Fruit fly (Drosophila melanogaster) whole organism, embryonic: ENCODE results near the gene Sry-alpha.
A peak's percentile ranks its signal among the peaks of the same experiment; 100 is the strongest.

Experiments used
- Adf1 ChIP-seq: fragments of 200-800 bp; sonication (Bioruptor generic); IDR thresholded peaks from 2 replicates; pipeline ENCODE4 v1.3.6; 2022; ENCODE audit warnings: missing biosample characterization, missing genetic modification characterization
- CG10543 ChIP-seq: fragments of 200-800 bp; sonication (Bioruptor generic); optimal IDR thresholded peaks from 3 replicates; lab custom pipeline; 2017; ENCODE audit warnings: missing biosample characterization, mild to moderate bottlenecking, missing genetic modification characterization, moderate library complexity
- CG10959 ChIP-seq: fragments of 200-800 bp; sonication (Bioruptor generic); IDR thresholded peaks from 2 replicates; pipeline ENCODE4 v1.3.6; 2022; ENCODE audit warnings: missing biosample characterization, missing genetic modification characterization
- CG12942 ChIP-seq: fragments of 200-800 bp; sonication (Bioruptor generic); optimal IDR thresholded peaks from 3 replicates; lab custom pipeline; 2016; ENCODE audit warnings: missing biosample characterization, missing genetic modification characterization
- CG13296 ChIP-seq: fragments of 200-800 bp; sonication (Bioruptor generic); optimal IDR thresholded peaks from 3 replicates; lab custom pipeline; 2018; ENCODE audit warnings: missing biosample characterization, mild to moderate bottlenecking, missing genetic modification characterization
- CG14667 ChIP-seq: fragments of 200-800 bp; sonication (Bioruptor generic); IDR thresholded peaks from 2 replicates; pipeline ENCODE4 v1.3.6; 2022; ENCODE audit warnings: missing biosample characterization, missing genetic modification characterization
- CG14860 ChIP-seq: fragments of 200-800 bp; sonication (Bioruptor generic); IDR thresholded peaks from 3 replicates; pipeline ENCODE4 v1.3.6; 2022; ENCODE audit warnings: missing biosample characterization, missing genetic modification characterization; ENCODE audit not compliant: partially characterized antibody
- CG16779 ChIP-seq: fragments of 200-800 bp; sonication (Bioruptor generic); IDR thresholded peaks from 2 replicates; pipeline ENCODE4 v1.3.6; 2022; ENCODE audit warnings: missing biosample characterization, missing genetic modification characterization
- CG16813 ChIP-seq: fragments of 200-800 bp; sonication (Bioruptor generic); IDR thresholded peaks from 3 replicates; pipeline ENCODE4 v1.3.6; 2022; ENCODE audit warnings: missing biosample characterization, missing genetic modification characterization; ENCODE audit not compliant: partially characterized antibody
- CG17385 ChIP-seq: fragments of 200-800 bp; sonication (Bioruptor generic); optimal IDR thresholded peaks from 3 replicates; lab custom pipeline; 2018; ENCODE audit warnings: missing biosample characterization, mild to moderate bottlenecking, missing genetic modification characterization
- CG17802 ChIP-seq: fragments of 200-800 bp; sonication (Bioruptor generic); optimal IDR thresholded peaks from 2 replicates; lab custom pipeline; 2018; ENCODE audit warnings: missing biosample characterization, mild to moderate bottlenecking, missing genetic modification characterization, moderate library complexity
- CG34376 ChIP-seq: fragments of 200-800 bp; sonication (Bioruptor generic); optimal IDR thresholded peaks from 2 replicates; lab custom pipeline; 2018; ENCODE audit warnings: missing biosample characterization, mild to moderate bottlenecking, missing genetic modification characterization
- CG43689 ChIP-seq: fragments of 200-800 bp; sonication (Bioruptor generic); IDR thresholded peaks from 2 replicates; pipeline ENCODE4 v1.3.6; 2022; ENCODE audit warnings: missing biosample characterization, missing genetic modification characterization
- CG6175 ChIP-seq: fragments of 200-800 bp; sonication (Bioruptor generic); IDR thresholded peaks from 3 replicates; pipeline ENCODE4 v1.3.6; 2022; ENCODE audit warnings: missing biosample characterization, missing genetic modification characterization
- CG7271 ChIP-seq: fragments of 200-800 bp; sonication (Bioruptor generic); optimal IDR thresholded peaks from 2 replicates; lab custom pipeline; 2018; ENCODE audit warnings: missing biosample characterization, mild to moderate bottlenecking, missing genetic modification characterization, moderate library complexity
- CG7987 ChIP-seq: fragments of 200-800 bp; sonication (Bioruptor generic); optimal IDR thresholded peaks from 2 replicates; lab custom pipeline; 2018; ENCODE audit warnings: missing biosample characterization, mild to moderate bottlenecking, missing genetic modification characterization, moderate library complexity
- CG9215 ChIP-seq: fragments of 200-800 bp; sonication (Bioruptor generic); IDR thresholded peaks from 2 replicates; pipeline ENCODE4 v1.3.6; 2022; ENCODE audit warnings: missing biosample characterization, missing genetic modification characterization
- CG9876 ChIP-seq: fragments of 200-800 bp; sonication (Bioruptor generic); optimal IDR thresholded peaks from 2 replicates; lab custom pipeline; 2016; ENCODE audit warnings: missing biosample characterization, missing genetic modification characterization
- CG9932 ChIP-seq: fragments of 200-800 bp; sonication (Bioruptor generic); IDR thresholded peaks from 2 replicates; pipeline ENCODE4 v1.3.6; 2022; ENCODE audit warnings: missing biosample characterization, missing genetic modification characterization
- Dbx ChIP-seq: fragments of 200-800 bp; sonication (Bioruptor generic); IDR thresholded peaks from 3 replicates; pipeline ENCODE4 v1.3.6; 2022; ENCODE audit warnings: missing biosample characterization, missing genetic modification characterization
- Ets65A ChIP-seq: fragments of 200-800 bp; sonication (Bioruptor generic); peaks from one replicate; lab custom pipeline; 2016; ENCODE audit warnings: missing biosample characterization, missing genetic modification characterization
- H2.0 ChIP-seq: fragments of 200-800 bp; sonication (Bioruptor generic); IDR thresholded peaks from 2 replicates; pipeline ENCODE4 v1.3.6; 2022; ENCODE audit warnings: missing biosample characterization, missing genetic modification characterization
- HLH54F ChIP-seq: fragments of 200-800 bp; sonication (Bioruptor generic); optimal IDR thresholded peaks from 3 replicates; lab custom pipeline; 2016; ENCODE audit warnings: missing biosample characterization, missing genetic modification characterization
- MTF-1 ChIP-seq: fragments of 200-800 bp; sonication (Bioruptor generic); optimal IDR thresholded peaks from 2 replicates; lab custom pipeline; 2018; ENCODE audit warnings: missing biosample characterization, mild to moderate bottlenecking, missing genetic modification characterization, borderline replicate concordance
- Oli ChIP-seq: fragments of 200-800 bp; sonication (Bioruptor generic); optimal IDR thresholded peaks from 2 replicates; lab custom pipeline; 2018; ENCODE audit warnings: missing biosample characterization, mild to moderate bottlenecking, missing genetic modification characterization, moderate library complexity
- Scr ChIP-seq: fragments of 200-800 bp; sonication (Bioruptor generic); IDR thresholded peaks from 2 replicates; pipeline ENCODE4 v1.3.6; 2022; ENCODE audit warnings: missing biosample characterization, missing genetic modification characterization; ENCODE audit not compliant: partially characterized antibody
- ash1 ChIP-seq: fragments of 200-800 bp; sonication (Bioruptor generic); optimal IDR thresholded peaks from 2 replicates; lab custom pipeline; 2018; ENCODE audit warnings: missing biosample characterization, mild to moderate bottlenecking, missing genetic modification characterization
- caup ChIP-seq: fragments of 200-800 bp; sonication (Bioruptor generic); optimal IDR thresholded peaks from 3 replicates; lab custom pipeline; 2017; ENCODE audit warnings: missing biosample characterization, mild to moderate bottlenecking, missing genetic modification characterization, moderate library complexity; ENCODE audit not compliant: severe bottlenecking
- dimm ChIP-seq: fragments of 200-800 bp; sonication (Bioruptor generic); IDR thresholded peaks from 2 replicates; pipeline ENCODE4 v1.3.6; 2022; ENCODE audit warnings: missing biosample characterization, missing genetic modification characterization
- ems ChIP-seq: fragments of 200-800 bp; sonication (Bioruptor generic); optimal IDR thresholded peaks from 3 replicates; lab custom pipeline; 2016; ENCODE audit warnings: missing biosample characterization, missing genetic modification characterization
- fd3F ChIP-seq: fragments of 200-800 bp; sonication (Bioruptor generic); optimal IDR thresholded peaks from 2 replicates; lab custom pipeline; 2018; ENCODE audit warnings: missing biosample characterization, mild to moderate bottlenecking, missing genetic modification characterization, moderate library complexity
- gem ChIP-seq: fragments of 200-800 bp; sonication (Bioruptor generic); optimal IDR thresholded peaks from 2 replicates; lab custom pipeline; 2019; ENCODE audit warnings: missing biosample characterization, mild to moderate bottlenecking, missing genetic modification characterization, moderate library complexity
- gsb-n ChIP-seq: fragments of 200-800 bp; sonication (Bioruptor generic); optimal IDR thresholded peaks from 3 replicates; lab custom pipeline; 2018; ENCODE audit warnings: missing biosample characterization, mild to moderate bottlenecking, missing genetic modification characterization
- hkb ChIP-seq, 2 experiments: fragments of 200-800 bp in 1 of 2; fragments of >200 bp in 1 of 2; sonication (Bioruptor generic) in 1 of 2; IDR thresholded peaks in 1 of 2; optimal IDR thresholded peaks in 1 of 2; 2 replicates each; pipeline versions ENCODE4 v1.3.6 to Lab custom; 2017 to 2022; ENCODE audit warnings: missing biosample characterization in 1 of 2, missing genetic modification characterization in 1 of 2
- insv ChIP-seq, 2 experiments: fragments of 200-800 bp; sonication (Bioruptor generic); optimal IDR thresholded peaks; 3 replicates each; lab custom pipeline; 2016 to 2018; ENCODE audit warnings: missing biosample characterization in 2 of 2, missing genetic modification characterization in 2 of 2
- jumu ChIP-seq: fragments of 200-800 bp; sonication (Bioruptor generic); optimal IDR thresholded peaks from 3 replicates; lab custom pipeline; 2016; ENCODE audit warnings: missing biosample characterization, missing genetic modification characterization
- kah ChIP-seq: fragments of 200-800 bp; sonication (Bioruptor generic); optimal IDR thresholded peaks from 2 replicates; lab custom pipeline; 2018; ENCODE audit warnings: missing biosample characterization, mild to moderate bottlenecking, missing genetic modification characterization
- lov ChIP-seq, 2 experiments: fragments of 200-800 bp in 1 of 2; fragments of >200 bp in 1 of 2; sonication (Bioruptor generic) in 1 of 2; IDR thresholded peaks in 1 of 2; optimal IDR thresholded peaks in 1 of 2; 2 replicates in 1 of 2; 3 replicates in 1 of 2; pipeline versions ENCODE4 v1.3.6 to Lab custom; 2017 to 2022; ENCODE audit warnings: missing biosample characterization in 1 of 2, missing genetic modification characterization in 1 of 2
- nau ChIP-seq: fragments of 200-800 bp; sonication (Bioruptor generic); optimal IDR thresholded peaks from 3 replicates; lab custom pipeline; 2017; ENCODE audit warnings: missing biosample characterization, mild to moderate bottlenecking, missing genetic modification characterization, missing genetic modification reagents
- nerfin-1 ChIP-seq: fragments of 200-800 bp; sonication (Bioruptor generic); optimal IDR thresholded peaks from 3 replicates; lab custom pipeline; 2019; ENCODE audit warnings: missing biosample characterization, mild to moderate bottlenecking, missing genetic modification characterization, moderate library complexity
- onecut ChIP-seq: fragments of 200-800 bp; sonication (Bioruptor generic); IDR thresholded peaks from 2 replicates; pipeline ENCODE4 v1.3.6; 2022; ENCODE audit warnings: missing biosample characterization, missing genetic modification characterization
- psq ChIP-seq: fragments of 200-800 bp; sonication (Bioruptor generic); optimal IDR thresholded peaks from 2 replicates; lab custom pipeline; 2017; ENCODE audit warnings: missing biosample characterization, missing genetic modification characterization
- sens-2 ChIP-seq: fragments of 200-800 bp; sonication (Bioruptor generic); IDR thresholded peaks from 2 replicates; pipeline ENCODE4 v1.3.6; 2022; ENCODE audit warnings: missing biosample characterization, missing genetic modification characterization
- sob ChIP-seq: fragments of 200-800 bp; sonication (Bioruptor generic); IDR thresholded peaks from 2 replicates; pipeline ENCODE4 v1.3.6; 2022; ENCODE audit warnings: missing biosample characterization, missing genetic modification characterization
- sqz ChIP-seq: fragments of 200-800 bp; sonication (Bioruptor generic); optimal IDR thresholded peaks from 3 replicates; lab custom pipeline; 2018; ENCODE audit warnings: missing biosample characterization, mild to moderate bottlenecking, missing genetic modification characterization
- unpg ChIP-seq: fragments of 200-800 bp; sonication (Bioruptor generic); optimal IDR thresholded peaks from 3 replicates; lab custom pipeline; 2018; ENCODE audit warnings: missing biosample characterization, mild to moderate bottlenecking, missing genetic modification characterization, moderate library complexity
- vfl ChIP-seq: fragments of 200-800 bp; sonication (Bioruptor generic); optimal IDR thresholded peaks from 2 replicates; lab custom pipeline; 2016; ENCODE audit warnings: missing biosample characterization, missing genetic modification characterization
- zen ChIP-seq: fragments of 200-800 bp; sonication (Bioruptor generic); optimal IDR thresholded peaks from 3 replicates; lab custom pipeline; 2018; ENCODE audit warnings: missing biosample characterization, mild to moderate bottlenecking, missing genetic modification characterization, moderate library complexity
- zen2 ChIP-seq: fragments of 200-800 bp; sonication (Bioruptor generic); IDR thresholded peaks from 3 replicates; pipeline ENCODE4 v1.3.6; 2022; ENCODE audit warnings: missing biosample characterization, missing genetic modification characterization; ENCODE audit not compliant: partially characterized antibody

Sry-alpha gene

DNA sequence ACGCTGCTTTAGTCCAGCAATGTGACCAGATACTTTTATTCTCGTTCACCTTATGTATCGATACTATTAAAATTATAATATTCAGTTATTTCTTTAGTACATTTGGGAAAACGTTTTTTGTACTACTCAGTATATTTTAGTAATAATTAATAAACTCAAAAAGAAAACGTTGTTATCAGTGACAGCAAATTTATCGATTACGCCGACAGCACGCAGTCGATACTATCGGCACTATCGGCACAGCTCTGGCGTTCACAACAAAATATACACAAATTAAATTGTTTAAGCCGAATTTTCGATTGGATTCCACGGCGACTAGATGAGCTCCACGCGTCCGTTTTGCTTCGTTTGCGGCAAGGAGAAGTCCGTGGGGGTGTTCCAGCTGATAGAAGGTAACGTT, at the start of gene Sry-alpha, which contains the start of the genes janA and Sry-beta (continued):
- TF ChIP-seq insv (GFP tag; optimal IDR thresholded peaks at IDR 0.05; lab: Kevin White, UChicago) (no peak), sens-2 (no peak), CG9215 (GFP tag; lab: Robert Waterston, UW) (peak; percentile 4; the same call in 1 of the 2 replicates), jumu (GFP tag; lab: Kevin White, UChicago) (no peak), CG12942 (GFP tag; lab: Kevin White, UChicago) (no peak), MTF-1 (GFP tag; lab: Kevin White, UChicago) (no peak), Dbx (peak; percentile 49; the same call in 1 of the 3 replicates), CG17802 (no peak), H2.0 (GFP tag; lab: Robert Waterston, UW) (no peak), CG13296 (no peak), nerfin-1 (tag; lab: Kevin White, UChicago) (no peak), Ets65A (GFP tag; lab: Kevin White, UChicago) (peak; percentile 40), HLH54F (no peak), CG14667 (GFP tag; lab: Robert Waterston, UW) (no peak), zen (tag; lab: Kevin White, UChicago) (peak; percentile 35), CG9932 (GFP tag; lab: Robert Waterston, UW) (peak; percentile 43; the same call in 1 of the 2 replicates), sob (GFP tag; lab: Robert Waterston, UW) (peak; percentile 37; the same call in 1 of the 2 replicates), unpg (GFP tag; lab: Kevin White, UChicago) (no peak)

dm6 chr3R:29990681-29991080, 48.8 kb upstream of the Sry-alpha start:
- TF ChIP-seq CG14667 (GFP tag; lab: Robert Waterston, UW) (no peak), CG10959 (no peak), Scr (no peak), CG10543 (GFP tag; lab: Kevin White, UChicago) (peak; percentile 4), Dbx (no peak), CG7271 (tag; lab: Kevin White, UChicago) (no peak), CG16779 (GFP tag; lab: Robert Waterston, UW) (no peak), ems (GFP tag; lab: Kevin White, UChicago) (no peak), hkb (optimal IDR thresholded peaks at IDR 0.05; lab: Kevin White, UChicago) (no peak), hkb (GFP tag; IDR thresholded peaks at IDR 0.05; lab: Robert Waterston, UW) (no peak), CG14860 (no peak), vfl (no peak), kah (GFP tag; lab: Kevin White, UChicago) (no peak), dimm (GFP tag; lab: Robert Waterston, UW) (no peak), CG9876 (no peak), Adf1 (no peak), fd3F (GFP tag; lab: Kevin White, UChicago) (no peak), CG43689 (GFP tag; lab: Robert Waterston, UW) (no peak), CG17802 (no peak), gem (tag; lab: Kevin White, UChicago) (no peak), CG34376 (GFP tag; lab: Kevin White, UChicago) (peak; percentile 17), ash1 (GFP tag; lab: Kevin White, UChicago) (no peak), CG7987 (GFP tag; lab: Kevin White, UChicago) (no peak), sqz (GFP tag; lab: Kevin White, UChicago) (no peak), CG17385 (GFP tag; lab: Kevin White, UChicago) (no peak), nau (GFP tag; lab: Kevin White, UChicago) (no peak), CG16813 (GFP tag; lab: Robert Waterston, UW) (no peak), Oli (tag; lab: Kevin White, UChicago) (no peak), lov (optimal IDR thresholded peaks at IDR 0.05; lab: Kevin White, UChicago) (no peak), lov (GFP tag; IDR thresholded peaks at IDR 0.05; lab: Robert Waterston, UW) (no peak), CG6175 (GFP tag; lab: Robert Waterston, UW) (no peak), zen2 (GFP tag; lab: Robert Waterston, UW) (no peak), psq (GFP tag; lab: Kevin White, UChicago) (no peak), onecut (no peak), caup (GFP tag; lab: Kevin White, UChicago) (peak; percentile 38), gsb-n (tag; lab: Kevin White, UChicago) (no peak)
